Worm (Caenorhabditis elegans) whole organism, L2 larva: ENCODE data around the gene Y38F1A.1.

ENCODE experiments used
- F13H6.1 ChIP-seq: sonication (generic microtip); optimal IDR thresholded peaks from 2 replicates; lab custom pipeline; 2016; ENCODE audit warnings: missing genetic modification characterization, missing compliant biosample characterization
- R02D3.7 ChIP-seq: fragments of 150-350 bp; optimal IDR thresholded peaks from 2 replicates; lab custom pipeline; 2014; ENCODE audit warnings: missing biosample characterization, missing genetic modification characterization
- Y55F3AM.14 ChIP-seq: fragments of 200-800 bp; sonication (Bioruptor generic); optimal IDR thresholded peaks from 2 replicates; lab custom pipeline; 2018; ENCODE audit warnings: mild to moderate bottlenecking, missing genetic modification characterization, missing compliant biosample characterization
- ZK546.5 ChIP-seq: sonication (generic microtip); optimal IDR thresholded peaks from 2 replicates; lab custom pipeline; 2017; ENCODE audit warnings: missing biosample characterization, missing genetic modification characterization
- alr-1 ChIP-seq: fragments of 150-350 bp; optimal IDR thresholded peaks from 2 replicates; lab custom pipeline; 2014; ENCODE audit warnings: missing biosample characterization, missing genetic modification characterization
- aly-2 ChIP-seq: fragments of 150-350 bp; optimal IDR thresholded peaks from 2 replicates; lab custom pipeline; 2014; ENCODE audit warnings: missing biosample characterization, missing genetic modification characterization
- ama-1 ChIP-seq: fragments of 150-350 bp; optimal IDR thresholded peaks from 2 replicates; lab custom pipeline; 2018; ENCODE audit warnings: inconsistent platforms
- ceh-82 ChIP-seq: fragments of 150-350 bp; optimal IDR thresholded peaks from 2 replicates; lab custom pipeline; 2014; ENCODE audit warnings: missing biosample characterization, missing genetic modification characterization
- crh-2 ChIP-seq: sonication (generic microtip); optimal IDR thresholded peaks from 2 replicates; lab custom pipeline; 2017; ENCODE audit warnings: missing biosample characterization, missing genetic modification characterization
- dmd-4 ChIP-seq: sonication (generic microtip); optimal IDR thresholded peaks from 2 replicates; lab custom pipeline; 2017; ENCODE audit warnings: missing biosample characterization, missing genetic modification characterization
- elt-3 ChIP-seq: sonication (generic microtip); optimal IDR thresholded peaks from 2 replicates; lab custom pipeline; 2017; ENCODE audit warnings: missing biosample characterization, missing genetic modification characterization
- fos-1 ChIP-seq: fragments of 150-350 bp; optimal IDR thresholded peaks from 2 replicates; lab custom pipeline; 2014; ENCODE audit warnings: missing biosample characterization, missing genetic modification characterization
- gmeb-1 ChIP-seq: fragments of 150-350 bp; optimal IDR thresholded peaks from 2 replicates; lab custom pipeline; 2014; ENCODE audit warnings: missing biosample characterization, missing genetic modification characterization
- lin-11 ChIP-seq: fragments of 150-350 bp; sonication (generic microtip); optimal IDR thresholded peaks from 2 replicates; lab custom pipeline; 2014; ENCODE audit warnings: missing biosample characterization, missing genetic modification characterization, inconsistent platforms, mixed read lengths
- lin-13 ChIP-seq: fragments of 150-350 bp; optimal IDR thresholded peaks from 2 replicates; lab custom pipeline; 2014; ENCODE audit warnings: missing biosample characterization, missing genetic modification reagents, missing genetic modification characterization
- lsy-2 ChIP-seq, 2 experiments: fragments of 150-350 bp in 1 of 2; sonication (generic microtip) in 1 of 2; optimal IDR thresholded peaks; 2 replicates each; lab custom pipeline; 2014 to 2017; ENCODE audit warnings: missing biosample characterization in 2 of 2, missing genetic modification characterization in 2 of 2
- mbf-1 ChIP-seq: sonication (generic microtip); optimal IDR thresholded peaks from 2 replicates; lab custom pipeline; 2017; ENCODE audit warnings: missing biosample characterization, missing genetic modification characterization
- mdl-1 ChIP-seq, 2 experiments: fragments of 150-350 bp in 1 of 2; sonication (generic microtip) in 1 of 2; optimal IDR thresholded peaks; 2 replicates each; lab custom pipeline; 2017; ENCODE audit warnings: missing biosample characterization in 2 of 2, missing genetic modification characterization in 2 of 2
- nhr-10 ChIP-seq: sonication (generic microtip); optimal IDR thresholded peaks from 2 replicates; lab custom pipeline; 2017; ENCODE audit warnings: missing biosample characterization, missing genetic modification characterization
- nhr-11 ChIP-seq: fragments of 150-350 bp; optimal IDR thresholded peaks from 2 replicates; lab custom pipeline; 2014; ENCODE audit warnings: missing biosample characterization, missing genetic modification characterization
- nhr-12 ChIP-seq: fragments of 150-350 bp; optimal IDR thresholded peaks from 2 replicates; lab custom pipeline; 2014; ENCODE audit warnings: missing biosample characterization, missing genetic modification characterization
- nhr-21 ChIP-seq: fragments of 150-350 bp; optimal IDR thresholded peaks from 2 replicates; lab custom pipeline; 2014; ENCODE audit warnings: missing biosample characterization, missing genetic modification characterization
- nhr-25 ChIP-seq: fragments of 150-350 bp; sonication (generic microtip); optimal IDR thresholded peaks from 3 replicates; lab custom pipeline; 2014; ENCODE audit warnings: missing biosample characterization, missing genetic modification characterization
- nhr-77 ChIP-seq: fragments of 150-350 bp; optimal IDR thresholded peaks from 2 replicates; lab custom pipeline; 2014; ENCODE audit warnings: missing biosample characterization, missing genetic modification characterization
- peb-1 ChIP-seq: fragments of 150-350 bp; optimal IDR thresholded peaks from 2 replicates; lab custom pipeline; 2014; ENCODE audit warnings: missing biosample characterization, missing genetic modification characterization
- skn-1 ChIP-seq: sonication (generic microtip); optimal IDR thresholded peaks from 2 replicates; lab custom pipeline; 2017; ENCODE audit warnings: missing biosample characterization, missing genetic modification characterization
- sma-3 ChIP-seq: sonication (generic microtip); optimal IDR thresholded peaks from 2 replicates; lab custom pipeline; 2016; ENCODE audit warnings: missing genetic modification reagents, missing genetic modification characterization, missing compliant biosample characterization
- sma-9 ChIP-seq, 2 experiments: fragments of 150-350 bp in 1 of 2; sonication (generic microtip) in 1 of 2; optimal IDR thresholded peaks; 2 replicates each; lab custom pipeline; 2014 to 2016; ENCODE audit warnings: missing genetic modification characterization in 2 of 2, mild to moderate bottlenecking in 1 of 2, missing biosample characterization in 1 of 2, missing compliant biosample characterization in 1 of 2, missing genetic modification reagents in 1 of 2, moderate library complexity in 1 of 2
- snpc-4 ChIP-seq: fragments of 150-350 bp; optimal IDR thresholded peaks from 2 replicates; lab custom pipeline; 2014; ENCODE audit warnings: missing biosample characterization, missing genetic modification characterization
- unc-39 ChIP-seq: fragments of 150-350 bp; optimal IDR thresholded peaks from 2 replicates; lab custom pipeline; 2014; ENCODE audit warnings: missing biosample characterization, missing genetic modification characterization
- unc-55 ChIP-seq: fragments of 150-350 bp; sonication (generic microtip); optimal IDR thresholded peaks from 3 replicates; lab custom pipeline; 2014; ENCODE audit warnings: missing biosample characterization, missing genetic modification reagents, missing genetic modification characterization
- zag-1 ChIP-seq: fragments of 150-350 bp; optimal IDR thresholded peaks from 2 replicates; lab custom pipeline; 2014; ENCODE audit warnings: missing biosample characterization, missing genetic modification characterization
- ztf-1 ChIP-seq: fragments of 200-800 bp; sonication (Bioruptor generic); conservative IDR thresholded peaks from 2 replicates; pipeline ENCODE4 v1.3.6; 2022; ENCODE audit warnings: missing genetic modification characterization, missing compliant biosample characterization
- ztf-11 ChIP-seq: sonication (generic microtip); optimal IDR thresholded peaks from 2 replicates; lab custom pipeline; 2017; ENCODE audit warnings: missing biosample characterization, missing genetic modification characterization
- ztf-4 ChIP-seq: fragments of 150-350 bp; optimal IDR thresholded peaks from 2 replicates; lab custom pipeline; 2014; ENCODE audit warnings: missing biosample characterization, missing genetic modification characterization

The Y38F1A.1 gene

ce11 chrII:12980212-12980611 is 25.6 kb upstream of the Y38F1A.1 start, which contains the start of gene cyd-1:
TSS of gene cyd-1 (plus strand) at chrII:12980591.
- TF ChIP-seq nhr-12 (no peak), aly-2 (no peak), fos-1 (peak; percentile 69), Y55F3AM.14 (GFP tag; lab: Kevin White, UChicago) (no peak), ama-1 (lab: Kevin White, UChicago) (no peak), nhr-10 (tag; lab: Kevin White, UChicago) (no peak), gmeb-1 (tag; lab: Kevin White, UChicago) (no peak), nhr-21 (tag; lab: Kevin White, UChicago) (no peak), sma-3 (GFP tag; lab: Kevin White, UChicago) (peak; percentile 9), crh-2 (tag; lab: Kevin White, UChicago) (peak; percentile 54), F13H6.1 (tag; lab: Kevin White, UChicago) (peak; percentile 41), dmd-4 (no peak), sma-9 (GFP tag; optimal IDR thresholded peaks at IDR 0.05; lab: Kevin White, UChicago) (peak; percentile 57), sma-9 (tag; optimal IDR thresholded peaks at IDR 0.05; lab: Kevin White, UChicago) (no peak)
- TF ChIP-seq, all 48 proteins: peak for 5

- TF ChIP-seq nhr-25 (no peak), dmd-4 (no peak), nhr-10 (tag; lab: Kevin White, UChicago) (no peak), skn-1 (tag; lab: Kevin White, UChicago) (no peak), elt-3 (tag; lab: Kevin White, UChicago) (no peak), unc-39 (tag; lab: Kevin White, UChicago) (no peak), nhr-11 (tag; lab: Kevin White, UChicago) (no peak), peb-1 (tag; lab: Kevin White, UChicago) (no peak), ceh-82 (tag; lab: Kevin White, UChicago) (no peak), snpc-4 (tag; lab: Kevin White, UChicago) (no peak), alr-1 (tag; lab: Kevin White, UChicago) (no peak), nhr-77 (no peak), sma-3 (GFP tag; lab: Kevin White, UChicago) (no peak), lin-11 (no peak), ztf-11 (tag; lab: Kevin White, UChicago) (no peak), mbf-1 (tag; lab: Kevin White, UChicago) (no peak), ztf-4 (tag; lab: Kevin White, UChicago) (no peak), mdl-1 (tag; optimal IDR thresholded peaks at IDR 0.05; lab: Kevin White, UChicago) (no peak), lin-13 (no peak)
Measured at ce11 chrII:12978658-12979057, 24.1 kb upstream of the Y38F1A.1 start.

DNA sequence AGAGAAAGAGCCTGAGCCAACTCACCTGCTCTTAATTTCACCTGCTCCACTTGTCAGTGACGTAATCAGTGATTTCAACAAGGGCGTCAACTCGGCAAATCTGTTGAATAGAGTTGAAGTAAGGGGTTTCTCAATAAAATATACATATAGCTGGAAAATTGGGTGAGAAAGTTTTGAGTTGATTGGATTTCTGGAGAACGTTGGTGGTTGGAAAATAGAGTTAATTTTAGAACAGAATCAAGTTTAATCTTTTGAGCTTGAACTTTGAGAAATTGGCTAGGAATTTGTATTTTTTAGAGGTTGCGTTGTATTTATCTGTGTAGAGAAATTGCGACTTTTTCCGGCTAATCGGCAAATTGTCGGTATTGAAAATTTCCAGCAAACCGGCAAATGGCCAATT is 15.1 kb upstream of the Y38F1A.1 start, which contains the start of gene Y38F1A.4:
Gene Y38F1A.4, minus strand, starts transcription at position 101 of the 400 bp plus-strand sequence.
- TF ChIP-seq lsy-2 (tag; optimal IDR thresholded peaks at IDR 0.05; lab: Kevin White, UChicago) (no peak), gmeb-1 (tag; lab: Kevin White, UChicago) (no peak), ztf-11 (tag; lab: Kevin White, UChicago) (no peak), R02D3.7 (no peak), ztf-1 (GFP tag; lab: Robert Waterston, UW) (no peak), nhr-21 (tag; lab: Kevin White, UChicago) (no peak), Y55F3AM.14 (GFP tag; lab: Kevin White, UChicago) (no peak), mdl-1 (tag; optimal IDR thresholded peaks at IDR 0.05; lab: Kevin White, UChicago) (no peak), unc-55 (GFP tag; lab: Kevin White, UChicago) (no peak), lin-11 (no peak), ZK546.5 (tag; lab: Kevin White, UChicago) (no peak), crh-2 (tag; lab: Kevin White, UChicago) (no peak), sma-9 (GFP tag; optimal IDR thresholded peaks at IDR 0.05; lab: Kevin White, UChicago) (no peak), sma-9 (tag; optimal IDR thresholded peaks at IDR 0.05; lab: Kevin White, UChicago) (no peak), skn-1 (tag; lab: Kevin White, UChicago) (no peak), unc-39 (tag; lab: Kevin White, UChicago) (no peak), zag-1 (tag; lab: Kevin White, UChicago) (no peak), aly-2 (no peak), peb-1 (tag; lab: Kevin White, UChicago) (no peak), ceh-82 (tag; lab: Kevin White, UChicago) (no peak)

DNA sequence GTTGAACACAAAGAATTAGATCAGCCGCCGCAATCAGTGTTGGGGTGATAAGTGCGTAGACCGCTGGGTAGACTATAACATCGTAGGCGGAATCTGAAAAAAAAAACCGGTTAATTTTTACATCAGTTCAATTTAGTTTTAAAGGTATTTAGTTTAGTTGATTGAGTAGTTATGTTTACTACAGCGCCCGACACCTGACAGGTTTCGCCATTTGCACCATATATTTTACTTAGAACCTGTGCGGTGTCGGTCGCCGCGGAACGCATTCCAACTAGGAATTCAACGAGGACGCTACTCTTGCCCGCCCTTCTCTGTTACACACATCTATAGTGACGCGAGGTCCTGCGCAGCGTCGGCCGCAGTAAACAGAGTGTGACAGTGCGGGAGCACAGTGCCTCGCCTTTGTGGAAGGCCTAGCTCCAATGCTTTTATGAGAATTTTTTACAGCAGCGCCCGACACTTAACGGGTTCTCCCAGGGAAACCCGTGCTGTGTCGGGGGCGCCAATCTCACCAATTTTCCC is 13.9 kb upstream of the Y38F1A.1 start:
- TF ChIP-seq lin-11 (no peak), nhr-77 (no peak), snpc-4 (tag; lab: Kevin White, UChicago) (peak; percentile 63)
